Worm (Caenorhabditis elegans) whole organism, young adult: Measurements from ENCODE around the gene T27E4.7.

Source experiments
- B0019.2 ChIP-seq: fragments of 200-800 bp; sonication (Bioruptor generic); conservative IDR thresholded peaks from 2 replicates; pipeline ENCODE4 v1.3.6; 2022; ENCODE audit warnings: missing genetic modification reagents, missing genetic modification characterization, missing compliant biosample characterization
- B0035.1 ChIP-seq: sonication (generic microtip); optimal IDR thresholded peaks from 2 replicates; lab custom pipeline; 2016; ENCODE audit warnings: missing genetic modification characterization, mild to moderate bottlenecking, missing compliant biosample characterization, missing genotype, missing genetic modification reagents
- B0261.1 ChIP-seq: sonication (generic microtip); optimal IDR thresholded peaks from 2 replicates; lab custom pipeline; 2016; ENCODE audit warnings: mild to moderate bottlenecking, missing genetic modification characterization, moderate library complexity, missing compliant biosample characterization
- C06A6.2 ChIP-seq: fragments of 200-800 bp; sonication (Bioruptor generic); conservative IDR thresholded peaks from 2 replicates; pipeline ENCODE4 v1.3.6; 2022; ENCODE audit warnings: missing genetic modification characterization, missing compliant biosample characterization
- C17E4.6 ChIP-seq: fragments of 200-800 bp; sonication (Bioruptor generic); IDR thresholded peaks from 2 replicates; pipeline ENCODE4 v1.3.6; 2022; ENCODE audit warnings: missing genetic modification reagents, missing genetic modification characterization, missing compliant biosample characterization
- K12H6.12 ChIP-seq: fragments of 200-800 bp; sonication (Bioruptor generic); optimal IDR thresholded peaks from 2 replicates; lab custom pipeline; 2018; ENCODE audit warnings: mild to moderate bottlenecking, missing genetic modification characterization, missing compliant biosample characterization
- T07F8.4 ChIP-seq: sonication (generic microtip); optimal IDR thresholded peaks from 2 replicates; lab custom pipeline; 2016; ENCODE audit warnings: mild to moderate bottlenecking, missing genetic modification characterization, moderate library complexity, missing compliant biosample characterization
- T26A5.8 ChIP-seq: sonication (generic microtip); optimal IDR thresholded peaks from 2 replicates; lab custom pipeline; 2016; ENCODE audit warnings: missing genetic modification characterization, missing compliant biosample characterization
- Y56A3A.18 ChIP-seq: fragments of 200-800 bp; sonication (Bioruptor generic); IDR thresholded peaks from 2 replicates; pipeline ENCODE4 v1.3.6; 2022; ENCODE audit warnings: missing genetic modification reagents, missing genetic modification characterization, missing compliant biosample characterization
- Y95B8A.8 ChIP-seq: fragments of 200-800 bp; sonication (Bioruptor generic); IDR thresholded peaks from 2 replicates; pipeline ENCODE4 v1.3.6; 2022; ENCODE audit warnings: missing genetic modification reagents, missing genetic modification characterization, missing compliant biosample characterization
- ama-1 ChIP-seq, 3 experiments: fragments of 150-350 bp in 1 of 3; sonication (generic microtip) in 2 of 3; optimal IDR thresholded peaks; 2 replicates each; lab custom pipeline; 2014 to 2018; ENCODE audit warnings: missing biosample characterization in 2 of 3, missing genetic modification characterization in 2 of 3, missing genetic modification reagents in 2 of 3
- aptf-3 ChIP-seq: fragments of 200-800 bp; sonication (Bioruptor generic); IDR thresholded peaks from 2 replicates; pipeline ENCODE4 v1.3.6; 2022; ENCODE audit warnings: missing genetic modification characterization, missing compliant biosample characterization
- atf-7 ChIP-seq: sonication (generic microtip); optimal IDR thresholded peaks from 2 replicates; lab custom pipeline; 2017; ENCODE audit warnings: mild to moderate bottlenecking, missing genetic modification characterization, missing compliant biosample characterization
- attf-3 ChIP-seq: fragments of 200-800 bp; sonication (Bioruptor generic); conservative IDR thresholded peaks from 2 replicates; pipeline ENCODE4 v1.3.6; 2022; ENCODE audit warnings: missing genetic modification reagents, missing genetic modification characterization, missing compliant biosample characterization
- attf-5 ChIP-seq: fragments of 200-800 bp; sonication (Bioruptor generic); optimal IDR thresholded peaks from 2 replicates; lab custom pipeline; 2018; ENCODE audit warnings: mild to moderate bottlenecking, missing genetic modification characterization, missing compliant biosample characterization
- attf-6 ChIP-seq: fragments of 200-800 bp; sonication (Bioruptor generic); IDR thresholded peaks from 2 replicates; pipeline ENCODE4 v1.3.6; 2022; ENCODE audit warnings: missing genetic modification reagents, missing genetic modification characterization, missing compliant biosample characterization
- cebp-1 ChIP-seq, 2 experiments: fragments of 200-800 bp in 1 of 2; sonication (Bioruptor generic) in 1 of 2; sonication (generic microtip) in 1 of 2; IDR thresholded peaks in 1 of 2; optimal IDR thresholded peaks in 1 of 2; 2 replicates each; pipeline versions ENCODE4 v1.3.6 to Lab custom; 2017 to 2022; ENCODE audit warnings: missing compliant biosample characterization in 2 of 2, missing genetic modification characterization in 2 of 2, mild to moderate bottlenecking in 1 of 2, missing genetic modification reagents in 1 of 2, moderate library complexity in 1 of 2
- cebp-2 ChIP-seq: fragments of 200-800 bp; sonication (Bioruptor generic); IDR thresholded peaks from 2 replicates; pipeline ENCODE4 v1.3.6; 2022; ENCODE audit warnings: missing genetic modification characterization, missing compliant biosample characterization
- ceh-100 ChIP-seq: fragments of 200-800 bp; sonication (Bioruptor generic); IDR thresholded peaks from 2 replicates; pipeline ENCODE4 v1.3.6; 2022; ENCODE audit warnings: missing genetic modification reagents, missing genetic modification characterization, missing compliant biosample characterization
- ceh-40 ChIP-seq: fragments of 200-800 bp; sonication (Bioruptor generic); IDR thresholded peaks from 2 replicates; pipeline ENCODE4 v1.3.6; 2022; ENCODE audit warnings: missing genetic modification characterization, missing compliant biosample characterization
- die-1 ChIP-seq: sonication (generic microtip); optimal IDR thresholded peaks from 2 replicates; lab custom pipeline; 2016; ENCODE audit warnings: missing genotype, mild to moderate bottlenecking, missing genetic modification characterization, missing compliant biosample characterization
- dox-1 ChIP-seq: fragments of 200-800 bp; sonication (Bioruptor generic); IDR thresholded peaks from 2 replicates; pipeline ENCODE4 v1.3.6; 2022; ENCODE audit warnings: missing genetic modification reagents, missing genetic modification characterization, missing compliant biosample characterization
- egl-44 ChIP-seq: fragments of 200-800 bp; sonication (Bioruptor generic); IDR thresholded peaks from 2 replicates; pipeline ENCODE4 v1.3.6; 2022; ENCODE audit warnings: missing genetic modification reagents, missing genetic modification characterization, missing compliant biosample characterization
- egrh-3 ChIP-seq: fragments of 200-800 bp; sonication (Bioruptor generic); IDR thresholded peaks from 2 replicates; pipeline ENCODE4 v1.3.6; 2022; ENCODE audit warnings: missing genetic modification reagents, missing genetic modification characterization, missing compliant biosample characterization
- ekl-4 ChIP-seq: fragments of 200-800 bp; sonication (Bioruptor generic); IDR thresholded peaks from 2 replicates; pipeline ENCODE4 v1.3.6; 2022; ENCODE audit warnings: missing genetic modification reagents, missing genetic modification characterization, missing compliant biosample characterization
- hlh-26 ChIP-seq: fragments of 200-800 bp; sonication (Bioruptor generic); conservative IDR thresholded peaks from 2 replicates; pipeline ENCODE4 v1.3.6; 2022; ENCODE audit warnings: missing genetic modification reagents, missing genetic modification characterization, missing compliant biosample characterization
- hmg-1.2 ChIP-seq: fragments of 200-800 bp; sonication (Bioruptor generic); IDR thresholded peaks from 2 replicates; pipeline ENCODE4 v1.3.6; 2022; ENCODE audit warnings: missing genetic modification reagents, missing genetic modification characterization, missing compliant biosample characterization
- let-607 ChIP-seq, 2 experiments: fragments of 200-800 bp in 1 of 2; sonication (Bioruptor generic) in 1 of 2; sonication (generic microtip) in 1 of 2; optimal IDR thresholded peaks; 2 replicates each; lab custom pipeline; 2016 to 2018; ENCODE audit warnings: mild to moderate bottlenecking in 2 of 2, missing compliant biosample characterization in 2 of 2, missing genetic modification characterization in 2 of 2, moderate library complexity in 2 of 2, missing genotype in 1 of 2
- lin-26 ChIP-seq: fragments of 200-800 bp; sonication (Bioruptor generic); IDR thresholded peaks from 2 replicates; pipeline ENCODE4 v1.3.6; 2022; ENCODE audit warnings: missing genetic modification reagents, missing genetic modification characterization, missing compliant biosample characterization
- lin-54 ChIP-seq: fragments of 200-800 bp; sonication (Bioruptor generic); optimal IDR thresholded peaks from 2 replicates; lab custom pipeline; 2018; ENCODE audit warnings: mild to moderate bottlenecking, missing genetic modification characterization, missing compliant biosample characterization
- madf-3 ChIP-seq: fragments of 200-800 bp; sonication (Bioruptor generic); IDR thresholded peaks from 2 replicates; pipeline ENCODE4 v1.3.6; 2022; ENCODE audit warnings: missing genetic modification reagents, missing genetic modification characterization, missing compliant biosample characterization
- madf-6 ChIP-seq: fragments of 200-800 bp; sonication (Bioruptor generic); IDR thresholded peaks from 2 replicates; pipeline ENCODE4 v1.3.6; 2022; ENCODE audit warnings: missing genetic modification reagents, missing genetic modification characterization, missing compliant biosample characterization
- mcd-1 ChIP-seq: fragments of 200-800 bp; sonication (Bioruptor generic); IDR thresholded peaks from 2 replicates; pipeline ENCODE4 v1.3.6; 2022; ENCODE audit warnings: missing genetic modification reagents, missing genetic modification characterization, missing compliant biosample characterization
- nfyb-1 ChIP-seq: fragments of 200-800 bp; sonication (Bioruptor generic); IDR thresholded peaks from 2 replicates; pipeline ENCODE4 v1.3.6; 2022; ENCODE audit warnings: missing genetic modification reagents, missing genetic modification characterization, missing compliant biosample characterization
- pbrm-1 ChIP-seq: fragments of 200-800 bp; sonication (Bioruptor generic); IDR thresholded peaks from 2 replicates; pipeline ENCODE4 v1.3.6; 2022; ENCODE audit warnings: missing genetic modification reagents, missing genetic modification characterization, missing compliant biosample characterization
- repo-1 ChIP-seq: sonication (generic microtip); optimal IDR thresholded peaks from 2 replicates; lab custom pipeline; 2017; ENCODE audit warnings: mild to moderate bottlenecking, missing genetic modification characterization, missing compliant biosample characterization
- rpc-1 ChIP-seq, 2 experiments: fragments of 150-350 bp in 1 of 2; sonication (generic microtip) in 1 of 2; optimal IDR thresholded peaks; 2 replicates each; lab custom pipeline; 2014 to 2018; ENCODE audit warnings: missing biosample characterization in 1 of 2, missing genetic modification characterization in 1 of 2, missing genetic modification reagents in 1 of 2, missing genotype in 1 of 2
- sea-2 ChIP-seq: fragments of 200-800 bp; sonication (Bioruptor generic); IDR thresholded peaks from 2 replicates; pipeline ENCODE4 v1.3.6; 2022; ENCODE audit warnings: missing genetic modification characterization, missing compliant biosample characterization
- snpc-1.1 ChIP-seq: sonication (generic microtip); optimal IDR thresholded peaks from 2 replicates; lab custom pipeline; 2017; ENCODE audit warnings: missing genetic modification characterization, mild to moderate bottlenecking, missing compliant biosample characterization, antibody characterized with exemption, moderate library complexity, missing genotype, missing genetic modification reagents; ENCODE audit not compliant: insufficient read depth
- tbp1 ChIP-seq: fragments of 200-800 bp; sonication (Bioruptor generic); optimal IDR thresholded peaks from 2 replicates; lab custom pipeline; 2018; ENCODE audit warnings: mild to moderate bottlenecking, missing genetic modification characterization, missing compliant biosample characterization
- unc-62 ChIP-seq: fragments of 150-350 bp; optimal IDR thresholded peaks from 2 replicates; lab custom pipeline; 2014; ENCODE audit warnings: missing biosample characterization, missing genetic modification reagents, missing genetic modification characterization
- zfh-2 ChIP-seq: fragments of 200-800 bp; sonication (Bioruptor generic); conservative IDR thresholded peaks from 2 replicates; pipeline ENCODE4 v1.3.6; 2022; ENCODE audit warnings: missing genetic modification reagents, missing genetic modification characterization, missing compliant biosample characterization
- zim-3 ChIP-seq: sonication (generic microtip); optimal IDR thresholded peaks from 2 replicates; lab custom pipeline; 2017; ENCODE audit warnings: mild to moderate bottlenecking, missing genetic modification characterization, moderate library complexity, missing compliant biosample characterization
- ztf-26 ChIP-seq: sonication (generic microtip); optimal IDR thresholded peaks from 2 replicates; lab custom pipeline; 2017; ENCODE audit warnings: missing genetic modification characterization, missing compliant biosample characterization

Gene T27E4.7

DNA sequence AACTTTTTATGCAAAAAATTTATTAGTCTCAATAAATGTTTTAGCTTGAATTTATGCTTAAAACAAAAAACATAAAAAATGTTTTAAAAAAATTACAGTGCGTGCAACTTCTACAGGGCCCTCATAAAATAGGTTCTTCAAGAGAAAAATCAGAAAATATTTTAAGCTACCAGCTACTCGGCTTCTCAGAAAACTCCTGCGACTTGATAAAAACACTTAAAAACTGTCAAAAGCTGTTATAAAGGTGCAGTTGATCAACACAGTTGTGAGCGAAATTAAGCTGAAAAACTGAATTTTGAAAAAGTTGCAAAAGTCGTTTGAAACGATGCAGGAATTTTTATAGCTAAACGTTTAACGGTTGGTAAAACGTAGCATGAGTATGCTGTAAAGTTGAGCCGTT is 12.6 kb upstream of the T27E4.7 start:
- peak; percentile 18 for TF ChIP-seq zim-3 (tag; lab: Kevin White, UChicago)
- TF ChIP-seq sea-2 (GFP tag; lab: Robert Waterston, UW), result no peak
- no peak for TF ChIP-seq C06A6.2 (GFP tag; lab: Robert Waterston, UW)
- peak; percentile 82 for TF ChIP-seq ama-1 (optimal IDR thresholded peaks at IDR 0.05; lab: Kevin White, UChicago)
- no peak for TF ChIP-seq ama-1 (GFP tag; optimal IDR thresholded peaks at IDR 0.05; lab: Kevin White, UChicago)
- 0 out of 2 replicates have a peak, but pooled peaks have one; percentile 52 for TF ChIP-seq pbrm-1
- no peak for TF ChIP-seq T26A5.8 (tag; lab: Kevin White, UChicago)
- TF ChIP-seq tbp1, result peak; percentile 21
- peak; percentile 4 for TF ChIP-seq lin-54 (GFP tag; lab: Kevin White, UChicago)
- TF ChIP-seq hlh-26 (GFP tag; lab: Robert Waterston, UW), result no peak
- TF ChIP-seq K12H6.12 (tag; lab: Kevin White, UChicago), result peak; percentile 24
- peak; percentile 32 for TF ChIP-seq nfyb-1 (GFP tag; lab: Robert Waterston, UW)
- 0 out of 2 replicates have a peak, but pooled peaks have one; percentile 20 for TF ChIP-seq egl-44
- TF ChIP-seq atf-7 (tag; lab: Kevin White, UChicago), result no peak
- no peak for TF ChIP-seq rpc-1 (optimal IDR thresholded peaks at IDR 0.05; lab: Kevin White, UChicago)
- no peak for TF ChIP-seq rpc-1 (tag; optimal IDR thresholded peaks at IDR 0.05; lab: Kevin White, UChicago)
- 0 out of 2 replicates have a peak, but pooled peaks have one; percentile 53 for TF ChIP-seq aptf-3
- peak; percentile 14; the same call in 1 of the 2 replicates for TF ChIP-seq ceh-100
- TF ChIP-seq hmg-1.2, result peak; percentile 34; the same call in 1 of the 2 replicates
- no peak for TF ChIP-seq T07F8.4 (tag; lab: Kevin White, UChicago)
- TF ChIP-seq lin-26 (GFP tag; lab: Robert Waterston, UW), result peak; percentile 37; the same call in 1 of the 2 replicates
- TF ChIP-seq B0035.1 (tag; lab: Kevin White, UChicago), result no peak
- no peak for TF ChIP-seq B0261.1 (tag; lab: Kevin White, UChicago)
- peak; percentile 10 for TF ChIP-seq repo-1 (tag; lab: Kevin White, UChicago)
- TF ChIP-seq die-1 (tag; lab: Kevin White, UChicago), result no peak
- TF ChIP-seq ceh-40 (GFP tag; lab: Robert Waterston, UW), result peak; percentile 69; the same call in 1 of the 2 replicates
- TF ChIP-seq Y95B8A.8 (GFP tag; lab: Robert Waterston, UW), result no peak
- 0 out of 2 replicates have a peak, but pooled peaks have one; percentile 5 for TF ChIP-seq cebp-2
- TF ChIP-seq zfh-2, result no peak
- no peak for TF ChIP-seq C17E4.6
- no peak for TF ChIP-seq attf-5 (GFP tag; lab: Kevin White, UChicago)
- no peak for TF ChIP-seq cebp-1 (GFP tag; IDR thresholded peaks at IDR 0.05; lab: Robert Waterston, UW)
- TF ChIP-seq cebp-1 (tag; optimal IDR thresholded peaks at IDR 0.05; lab: Kevin White, UChicago), result peak; percentile 10
- 0 out of 2 replicates have a peak, but pooled peaks have one; percentile 19 for TF ChIP-seq egrh-3 (GFP tag; lab: Robert Waterston, UW)
- no peak for TF ChIP-seq unc-62 (GFP tag; lab: Kevin White, UChicago)
- TF ChIP-seq attf-3, result no peak
- peak; percentile 48 for TF ChIP-seq ztf-26 (tag; lab: Kevin White, UChicago)
- peak; percentile 87 for TF ChIP-seq dox-1
- no peak for TF ChIP-seq B0019.2 (GFP tag; lab: Robert Waterston, UW)
- TF ChIP-seq let-607 (tag; optimal IDR thresholded peaks at IDR 0.05; lab: Kevin White, UChicago), result peak in 1 of 2 experiments; percentile 19

- peak; percentile 5 for TF ChIP-seq snpc-1.1 (tag; lab: Kevin White, UChicago)
- 0 out of 2 replicates have a peak, but pooled peaks have one; percentile 29 for TF ChIP-seq Y56A3A.18
- peak; percentile 76 for TF ChIP-seq ekl-4 (GFP tag; lab: Robert Waterston, UW)
- peak; percentile 89 for TF ChIP-seq dox-1
- TF ChIP-seq attf-6, result peak; percentile 89
- 0 out of 2 replicates have a peak, but pooled peaks have one; percentile 21 for TF ChIP-seq ceh-100
- TF ChIP-seq madf-6, result peak; percentile 52; the same call in 1 of the 2 replicates
- peak; percentile 24; the same call in 1 of the 2 replicates for TF ChIP-seq ceh-40 (GFP tag; lab: Robert Waterston, UW)
- 0 out of 2 replicates have a peak, but pooled peaks have one; percentile 21 for TF ChIP-seq madf-3 (GFP tag; lab: Robert Waterston, UW)
- TF ChIP-seq pbrm-1, result 0 out of 2 replicates have a peak, but pooled peaks have one; percentile 15
- peak; percentile 21; the same call in 1 of the 2 replicates for TF ChIP-seq hmg-1.2
- peak; percentile 70; the same call in 1 of the 2 replicates for TF ChIP-seq egl-44
- peak; percentile 22; the same call in 1 of the 2 replicates for TF ChIP-seq mcd-1 (GFP tag; lab: Robert Waterston, UW)
- TF ChIP-seq nfyb-1 (GFP tag; lab: Robert Waterston, UW), result peak; percentile 54; the same call in 1 of the 2 replicates
Observed at ce11 chrV:9086650-9087049, 10.5 kb upstream of the T27E4.7 start.
